Fruit fly (Drosophila melanogaster): ENCODE results near the gene CG14301.

The CG14301 gene

DNA sequence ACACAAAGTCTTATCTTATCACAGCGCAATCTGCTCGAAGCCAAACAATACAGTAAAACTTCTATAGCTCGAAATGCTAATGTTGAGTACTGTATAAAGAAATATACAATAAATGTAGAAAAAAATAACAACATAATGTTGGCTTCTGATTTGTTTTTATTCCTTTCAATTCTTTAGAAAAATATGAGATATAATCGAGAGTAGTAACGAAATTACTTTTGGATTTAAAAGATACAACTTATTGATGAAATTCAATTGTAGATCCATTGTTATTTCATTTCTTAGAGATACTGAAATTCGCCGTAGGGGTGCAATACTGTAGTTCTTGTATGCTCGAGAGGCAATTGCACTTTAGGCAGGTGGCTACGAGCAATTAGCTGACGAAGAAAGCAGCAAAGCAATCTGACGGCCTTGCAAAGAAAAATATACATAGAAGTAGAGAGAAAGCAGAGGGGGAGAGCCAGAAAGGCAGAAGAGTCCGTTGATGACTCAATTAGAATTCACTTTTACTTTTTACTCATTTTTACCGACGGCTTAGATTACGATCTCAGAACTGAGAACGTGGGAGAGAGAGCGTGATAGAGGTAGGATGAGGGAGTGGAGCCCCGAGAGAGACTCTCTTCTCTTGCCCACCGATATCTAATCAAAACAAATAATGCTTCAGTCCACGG, 29.3 kb upstream of the CG14301 start (continued):
- TF ChIP-seq sug (tag; optimal IDR thresholded peaks at IDR 0.05) (no peak), org-1 (GFP tag; optimal IDR thresholded peaks at IDR 0.05) (peak; percentile 30), Dref (GFP tag; IDR thresholded peaks at IDR 0.05) (no peak), ato (GFP tag; IDR thresholded peaks at IDR 0.05; ENCODE audit: partially characterized antibody) (no peak), cato (GFP tag; optimal IDR thresholded peaks at IDR 0.05; ENCODE audit: borderline replicate concordance) (no peak), btn (GFP tag; optimal IDR thresholded peaks at IDR 0.05) (no peak), CG7372 (GFP tag; IDR thresholded peaks at IDR 0.05) (0 out of 2 replicates have a peak, but pooled peaks have one; percentile 32), CG8478 (optimal IDR thresholded peaks at IDR 0.05) (no peak), sr (GFP tag; IDR thresholded peaks at IDR 0.05) (no peak), gcm2 (GFP tag; optimal IDR thresholded peaks at IDR 0.05) (no peak), CG1024 (GFP tag; IDR thresholded peaks at IDR 0.05) (no peak), CG2199 (GFP tag; IDR thresholded peaks at IDR 0.05) (no peak), sens (GFP tag) (peak; percentile 91), CG11085 (GFP tag; IDR thresholded peaks at IDR 0.05) (0 out of 2 replicates have a peak, but pooled peaks have one; percentile 31), Fer2 (tag; optimal IDR thresholded peaks at IDR 0.05) (peak; percentile 51), Abd-B (GFP tag; optimal IDR thresholded peaks at IDR 0.05) (peak; percentile 53), CG3838 (GFP tag; optimal IDR thresholded peaks at IDR 0.05) (no peak), Max (GFP tag; optimal IDR thresholded peaks at IDR 0.05) (peak; percentile 18), fu2 (GFP tag; optimal IDR thresholded peaks at IDR 0.05) (no peak), nom (GFP tag; optimal IDR thresholded peaks at IDR 0.05) (no peak), CG4424 (GFP tag; optimal IDR thresholded peaks at IDR 0.05) (peak; percentile 38), knrl (GFP tag; IDR thresholded peaks at IDR 0.05; ENCODE audit: partially characterized antibody) (no peak), Elba2 (GFP tag; optimal IDR thresholded peaks at IDR 0.05) (no peak), CG34422 (GFP tag; IDR thresholded peaks at IDR 0.05) (no peak), rib (GFP tag; IDR thresholded peaks at IDR 0.05) (no peak), CG8290 (GFP tag; optimal IDR thresholded peaks at IDR 0.05) (no peak), CG8290 (tag; optimal IDR thresholded peaks at IDR 0.05) (no peak), ssp (GFP tag; IDR thresholded peaks at IDR 0.05) (peak; percentile 24; the same call in 1 of the 2 replicates), B-H2 (GFP tag; optimal IDR thresholded peaks at IDR 0.05) (no peak), Xrp1 (GFP tag; IDR thresholded peaks at IDR 0.05) (peak; percentile 44), CG31365 (tag; optimal IDR thresholded peaks at IDR 0.05) (no peak), CoRest (tag; optimal IDR thresholded peaks at IDR 0.05) (peak; percentile 67), CG15601 (tag; optimal IDR thresholded peaks at IDR 0.05) (peak; percentile 44), CG2712 (tag; optimal IDR thresholded peaks at IDR 0.05) (peak; percentile 66), CG6272 (GFP tag; IDR thresholded peaks at IDR 0.05) (no peak), bowl (GFP tag; IDR thresholded peaks at IDR 0.05) (no peak), zfh1 (GFP tag; IDR thresholded peaks at IDR 0.05) (peak; percentile 40; the same call in 1 of the 3 replicates), CG43689 (GFP tag; IDR thresholded peaks at IDR 0.05) (no peak), CG13287 (GFP tag; IDR thresholded peaks at IDR 0.05; ENCODE audit: partially characterized antibody) (no peak), Hand (GFP tag; optimal IDR thresholded peaks at IDR 0.05) (no peak), CG10543 (GFP tag; optimal IDR thresholded peaks at IDR 0.05) (no peak), ewg (GFP tag; optimal IDR thresholded peaks at IDR 0.05) (peak; percentile 43), Hmx (GFP tag; optimal IDR thresholded peaks at IDR 0.05) (no peak), CG3407 (GFP tag; optimal IDR thresholded peaks at IDR 0.05) (peak; percentile 29), crp (GFP tag; optimal IDR thresholded peaks at IDR 0.05) (no peak), HHEX (GFP tag; optimal IDR thresholded peaks at IDR 0.05) (peak; percentile 45), CG11398 (GFP tag; optimal IDR thresholded peaks at IDR 0.05) (no peak), CG2116 (GFP tag; optimal IDR thresholded peaks at IDR 0.05) (no peak), ind (GFP tag; optimal IDR thresholded peaks at IDR 0.05) (peak; percentile 69), ems (GFP tag; optimal IDR thresholded peaks at IDR 0.05) (no peak), Side (GFP tag; optimal IDR thresholded peaks at IDR 0.05) (no peak)
